Worm (Caenorhabditis elegans) whole organism, young adult: ENCODE results near the gene valv-1.

Experiments used
- B0019.2 ChIP-seq: fragments of 200-800 bp; sonication (Bioruptor generic); conservative IDR thresholded peaks from 2 replicates; pipeline ENCODE4 v1.3.6; 2022; ENCODE audit warnings: missing genetic modification reagents, missing genetic modification characterization, missing compliant biosample characterization
- C06A6.2 ChIP-seq: fragments of 200-800 bp; sonication (Bioruptor generic); conservative IDR thresholded peaks from 2 replicates; pipeline ENCODE4 v1.3.6; 2022; ENCODE audit warnings: missing genetic modification characterization, missing compliant biosample characterization
- F33H1.4 ChIP-seq: fragments of 200-800 bp; sonication (Bioruptor generic); IDR thresholded peaks from 2 replicates; pipeline ENCODE4 v1.3.6; 2022; ENCODE audit warnings: missing genetic modification reagents, missing genetic modification characterization, missing compliant biosample characterization
- F39B2.1 ChIP-seq: fragments of 200-800 bp; sonication (Bioruptor generic); IDR thresholded peaks from 2 replicates; pipeline ENCODE4 v1.3.6; 2022; ENCODE audit warnings: missing genetic modification reagents, missing genetic modification characterization, missing compliant biosample characterization
- F49E8.2 ChIP-seq: sonication (generic microtip); optimal IDR thresholded peaks from 3 replicates; lab custom pipeline; 2017; ENCODE audit warnings: missing genetic modification characterization, mild to moderate bottlenecking, missing compliant biosample characterization, antibody characterized with exemption, moderate library complexity; ENCODE audit not compliant: insufficient read depth
- F55B11.4 ChIP-seq: sonication (generic microtip); optimal IDR thresholded peaks from 2 replicates; lab custom pipeline; 2016; ENCODE audit warnings: missing compliant biosample characterization, missing genetic modification characterization, borderline replicate concordance; ENCODE audit not compliant: insufficient read depth
- Y53G8AR.9 ChIP-seq: fragments of 200-800 bp; sonication (Bioruptor generic); conservative IDR thresholded peaks from 2 replicates; pipeline ENCODE4 v1.3.6; 2022; ENCODE audit warnings: missing genetic modification reagents, missing genetic modification characterization, missing compliant biosample characterization
- Y56A3A.18 ChIP-seq: fragments of 200-800 bp; sonication (Bioruptor generic); IDR thresholded peaks from 2 replicates; pipeline ENCODE4 v1.3.6; 2022; ENCODE audit warnings: missing genetic modification reagents, missing genetic modification characterization, missing compliant biosample characterization
- Y67H2A.10 ChIP-seq: fragments of 200-800 bp; sonication (Bioruptor generic); conservative IDR thresholded peaks from 2 replicates; pipeline ENCODE4 v1.3.6; 2022; ENCODE audit warnings: missing genetic modification reagents, missing genetic modification characterization, missing compliant biosample characterization
- ZK185.1 ChIP-seq: sonication (generic microtip); optimal IDR thresholded peaks from 2 replicates; lab custom pipeline; 2016; ENCODE audit warnings: mild to moderate bottlenecking, missing genetic modification characterization, missing compliant biosample characterization; ENCODE audit not compliant: poor library complexity, severe bottlenecking
- aptf-3 ChIP-seq: fragments of 200-800 bp; sonication (Bioruptor generic); IDR thresholded peaks from 2 replicates; pipeline ENCODE4 v1.3.6; 2022; ENCODE audit warnings: missing genetic modification characterization, missing compliant biosample characterization
- attf-6 ChIP-seq: fragments of 200-800 bp; sonication (Bioruptor generic); IDR thresholded peaks from 2 replicates; pipeline ENCODE4 v1.3.6; 2022; ENCODE audit warnings: missing genetic modification reagents, missing genetic modification characterization, missing compliant biosample characterization
- ceh-100 ChIP-seq: fragments of 200-800 bp; sonication (Bioruptor generic); IDR thresholded peaks from 2 replicates; pipeline ENCODE4 v1.3.6; 2022; ENCODE audit warnings: missing genetic modification reagents, missing genetic modification characterization, missing compliant biosample characterization
- ceh-79 ChIP-seq: sonication (generic microtip); optimal IDR thresholded peaks from 2 replicates; lab custom pipeline; 2017; ENCODE audit warnings: mild to moderate bottlenecking, missing genetic modification characterization, missing compliant biosample characterization
- dox-1 ChIP-seq: fragments of 200-800 bp; sonication (Bioruptor generic); IDR thresholded peaks from 2 replicates; pipeline ENCODE4 v1.3.6; 2022; ENCODE audit warnings: missing genetic modification reagents, missing genetic modification characterization, missing compliant biosample characterization
- dpff-1 ChIP-seq: sonication (generic microtip); optimal IDR thresholded peaks from 2 replicates; lab custom pipeline; 2017; ENCODE audit warnings: mild to moderate bottlenecking, missing genetic modification characterization, missing compliant biosample characterization
- dpl-1 ChIP-seq: fragments of 150-350 bp; optimal IDR thresholded peaks from 2 replicates; lab custom pipeline; 2014; ENCODE audit warnings: missing biosample characterization, missing genetic modification reagents, missing genetic modification characterization
- egl-18 ChIP-seq: fragments of 200-800 bp; sonication (Bioruptor generic); IDR thresholded peaks from 2 replicates; pipeline ENCODE4 v1.3.6; 2022; ENCODE audit warnings: missing genetic modification reagents, missing genetic modification characterization, missing compliant biosample characterization
- lin-26 ChIP-seq: fragments of 200-800 bp; sonication (Bioruptor generic); IDR thresholded peaks from 2 replicates; pipeline ENCODE4 v1.3.6; 2022; ENCODE audit warnings: missing genetic modification reagents, missing genetic modification characterization, missing compliant biosample characterization
- madf-3 ChIP-seq: fragments of 200-800 bp; sonication (Bioruptor generic); IDR thresholded peaks from 2 replicates; pipeline ENCODE4 v1.3.6; 2022; ENCODE audit warnings: missing genetic modification reagents, missing genetic modification characterization, missing compliant biosample characterization
- mes-4 ChIP-seq: sonication (generic microtip); optimal IDR thresholded peaks from 2 replicates; lab custom pipeline; 2016; ENCODE audit warnings: missing genotype, missing genetic modification characterization, missing compliant biosample characterization
- mxl-1 ChIP-seq: sonication (generic microtip); optimal IDR thresholded peaks from 2 replicates; lab custom pipeline; 2016; ENCODE audit warnings: missing genetic modification characterization, missing compliant biosample characterization
- nfya-1 ChIP-seq: sonication (generic microtip); optimal IDR thresholded peaks from 2 replicates; lab custom pipeline; 2017; ENCODE audit warnings: antibody characterized with exemption, missing compliant biosample characterization, missing genetic modification characterization, borderline replicate concordance; ENCODE audit not compliant: insufficient read depth
- nhr-179 ChIP-seq: sonication (generic microtip); optimal IDR thresholded peaks from 2 replicates; lab custom pipeline; 2016; ENCODE audit warnings: mild to moderate bottlenecking, missing genetic modification characterization, missing compliant biosample characterization
- rcor-1 ChIP-seq: fragments of 200-800 bp; sonication (Bioruptor generic); IDR thresholded peaks from 2 replicates; pipeline ENCODE4 v1.3.6; 2022; ENCODE audit warnings: missing genetic modification reagents, missing genetic modification characterization, missing compliant biosample characterization
- snpc-1.1 ChIP-seq: sonication (generic microtip); optimal IDR thresholded peaks from 2 replicates; lab custom pipeline; 2017; ENCODE audit warnings: missing genetic modification characterization, mild to moderate bottlenecking, missing compliant biosample characterization, antibody characterized with exemption, moderate library complexity, missing genotype, missing genetic modification reagents; ENCODE audit not compliant: insufficient read depth
- snpc-4 ChIP-seq, 5 experiments: fragments of 150-350 bp in 1 of 5; sonication (generic microtip) in 4 of 5; optimal IDR thresholded peaks; 2 replicates each; lab custom pipeline; 2014 to 2018; ENCODE audit warnings: missing genetic modification characterization in 5 of 5, missing biosample characterization in 3 of 5, antibody characterized with exemption in 2 of 5, mild to moderate bottlenecking in 2 of 5, missing compliant biosample characterization in 2 of 5, missing genotype in 2 of 5, moderate library complexity in 2 of 5, missing genetic modification reagents in 1 of 5
- somi-1 ChIP-seq: fragments of 200-800 bp; sonication (Bioruptor generic); optimal IDR thresholded peaks from 2 replicates; lab custom pipeline; 2018; ENCODE audit warnings: mild to moderate bottlenecking, missing genetic modification characterization, missing compliant biosample characterization
- tlf-1 ChIP-seq: fragments of 200-800 bp; sonication (Bioruptor generic); optimal IDR thresholded peaks from 2 replicates; lab custom pipeline; 2018; ENCODE audit warnings: mild to moderate bottlenecking, missing genetic modification characterization, missing compliant biosample characterization
- unc-130 ChIP-seq: sonication (generic microtip); optimal IDR thresholded peaks from 2 replicates; lab custom pipeline; 2016; ENCODE audit warnings: missing genetic modification reagents, missing genetic modification characterization, missing compliant biosample characterization
- zfh-2 ChIP-seq: fragments of 200-800 bp; sonication (Bioruptor generic); conservative IDR thresholded peaks from 2 replicates; pipeline ENCODE4 v1.3.6; 2022; ENCODE audit warnings: missing genetic modification reagents, missing genetic modification characterization, missing compliant biosample characterization
- zim-3 ChIP-seq: sonication (generic microtip); optimal IDR thresholded peaks from 2 replicates; lab custom pipeline; 2017; ENCODE audit warnings: mild to moderate bottlenecking, missing genetic modification characterization, moderate library complexity, missing compliant biosample characterization

Gene valv-1

DNA sequence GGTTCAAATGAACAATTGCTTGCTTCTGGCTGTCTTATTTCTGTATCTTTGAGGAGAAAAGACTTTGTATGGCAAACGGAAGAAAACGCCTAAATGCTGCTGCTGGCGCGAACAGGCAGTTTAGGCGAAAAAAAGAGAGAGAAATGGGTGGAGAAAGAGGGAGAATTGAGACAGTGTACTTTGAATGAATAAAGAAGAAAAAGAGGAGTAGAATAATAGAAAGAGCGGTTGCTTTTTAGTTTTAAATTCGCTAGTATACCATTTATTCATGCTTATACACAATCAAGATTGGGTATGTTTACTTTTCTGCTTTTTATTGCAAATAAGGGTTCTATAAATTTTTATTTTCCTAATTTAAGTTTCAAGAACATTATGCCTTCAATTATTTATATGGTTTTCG is 5.8 kb downstream of the valv-1 start (continued):
- no peak for TF ChIP-seq zfh-2 (GFP tag; lab: Robert Waterston, UW)

DNA sequence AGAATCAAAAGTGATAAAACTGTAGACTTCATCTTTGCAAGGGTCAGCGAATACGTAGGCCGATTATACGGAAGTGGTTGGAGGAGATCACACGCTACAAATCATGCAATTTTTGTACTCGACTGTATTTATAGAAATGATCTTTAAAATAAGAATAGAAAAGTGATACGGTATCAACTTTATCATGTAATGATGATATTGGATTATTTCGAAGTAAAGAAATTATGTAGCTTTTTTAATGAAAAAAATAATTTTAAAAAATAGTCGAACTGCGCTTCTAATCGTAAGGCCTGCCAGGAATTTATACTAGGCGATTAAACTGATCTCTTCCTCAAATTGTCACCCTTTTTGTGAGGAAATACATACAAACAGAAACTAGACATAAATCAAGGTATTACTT is 11.3 kb downstream of the valv-1 start, which contains the start of gene B0496.11:
Gene B0496.11, minus strand, starts transcription at position 101 of the 400 bp plus-strand sequence.
- TF ChIP-seq nhr-179 (tag; lab: Kevin White, UChicago): no peak

DNA sequence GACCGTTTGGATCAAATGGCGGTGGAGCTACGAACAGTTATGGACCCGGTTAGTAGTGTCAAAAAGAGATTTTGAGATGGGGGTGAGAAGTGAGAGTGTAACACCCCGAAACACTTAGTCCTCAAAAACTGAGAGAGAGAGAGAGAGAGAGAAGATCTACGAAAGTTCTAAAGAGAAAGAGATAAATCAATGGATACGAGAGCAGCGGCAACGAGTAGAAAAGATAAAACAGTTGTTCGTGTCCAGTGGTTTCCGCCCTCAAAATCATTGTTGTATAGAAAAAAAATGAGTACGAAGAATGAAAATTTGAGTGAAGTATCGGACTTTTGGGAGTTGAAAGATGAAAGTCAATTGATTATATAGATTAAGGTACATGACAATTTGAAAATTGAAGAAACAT is 16.1 kb downstream of the valv-1 start:
- TF ChIP-seq attf-6 (GFP tag; lab: Robert Waterston, UW) (no peak), F49E8.2 (no peak)

DNA sequence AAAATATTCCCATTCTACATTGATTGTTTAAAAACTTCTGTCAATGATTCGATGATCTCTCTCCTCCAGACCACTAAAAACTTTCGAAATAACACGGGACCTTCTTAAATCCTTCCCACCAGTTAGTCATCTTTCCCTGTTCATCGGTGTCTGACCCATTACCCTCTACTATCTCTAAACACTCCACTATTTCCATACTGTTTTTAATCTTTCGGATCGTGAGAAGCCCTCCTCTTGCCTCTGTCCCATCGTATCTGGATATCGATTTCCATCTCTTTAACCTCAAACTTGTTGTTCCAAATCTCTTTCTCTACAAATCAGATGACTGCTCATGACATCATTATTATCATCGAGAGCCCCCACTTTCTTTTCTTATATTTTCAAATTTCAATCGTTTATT is 16.8 kb downstream of the valv-1 start:
- no peak for TF ChIP-seq snpc-4 (GFP tag; optimal IDR thresholded peaks at IDR 0.05; lab: Kevin White, UChicago)
- TF ChIP-seq snpc-4 (tag; optimal IDR thresholded peaks at IDR 0.05; lab: Kevin White, UChicago): no peak
- TF ChIP-seq aptf-3: no peak
- TF ChIP-seq ceh-79: no peak
- TF ChIP-seq unc-130 (GFP tag; lab: Kevin White, UChicago): no peak
- no peak for TF ChIP-seq F39B2.1 (GFP tag; lab: Robert Waterston, UW)
- no peak for TF ChIP-seq zim-3 (tag; lab: Kevin White, UChicago)
- no peak for TF ChIP-seq F55B11.4 (tag; lab: Kevin White, UChicago)
- TF ChIP-seq Y56A3A.18 (GFP tag; lab: Robert Waterston, UW): no peak
- no peak for TF ChIP-seq Y53G8AR.9 (GFP tag; lab: Robert Waterston, UW)
- TF ChIP-seq egl-18 (GFP tag; lab: Robert Waterston, UW): no peak
- no peak for TF ChIP-seq rcor-1 (GFP tag; lab: Robert Waterston, UW)

DNA sequence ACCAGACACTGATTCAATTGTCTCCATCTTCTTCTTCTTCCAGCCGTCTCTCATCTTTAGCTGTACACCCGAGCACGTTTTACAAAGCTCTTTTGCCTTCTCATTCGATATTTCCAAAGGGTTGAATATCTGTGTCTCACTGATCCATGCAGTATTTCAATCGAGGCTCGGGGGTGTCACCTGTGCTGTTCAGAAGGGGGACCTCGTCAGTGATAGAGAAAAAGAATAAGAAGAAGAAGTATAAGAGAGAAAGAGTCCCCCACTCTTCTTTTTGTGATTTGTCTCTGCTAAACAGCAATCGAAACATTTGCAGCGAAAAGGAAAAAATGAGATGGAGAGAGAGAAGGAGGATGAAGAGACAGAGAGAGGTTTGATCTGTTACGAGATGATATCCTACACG is 19.1 kb downstream of the valv-1 start:
- TF ChIP-seq dpff-1 (no peak), tlf-1 (GFP tag; lab: Kevin White, UChicago) (no peak), mxl-1 (tag; lab: Kevin White, UChicago) (no peak), rcor-1 (GFP tag; lab: Robert Waterston, UW) (no peak), somi-1 (GFP tag; lab: Kevin White, UChicago) (peak; percentile 9)

DNA sequence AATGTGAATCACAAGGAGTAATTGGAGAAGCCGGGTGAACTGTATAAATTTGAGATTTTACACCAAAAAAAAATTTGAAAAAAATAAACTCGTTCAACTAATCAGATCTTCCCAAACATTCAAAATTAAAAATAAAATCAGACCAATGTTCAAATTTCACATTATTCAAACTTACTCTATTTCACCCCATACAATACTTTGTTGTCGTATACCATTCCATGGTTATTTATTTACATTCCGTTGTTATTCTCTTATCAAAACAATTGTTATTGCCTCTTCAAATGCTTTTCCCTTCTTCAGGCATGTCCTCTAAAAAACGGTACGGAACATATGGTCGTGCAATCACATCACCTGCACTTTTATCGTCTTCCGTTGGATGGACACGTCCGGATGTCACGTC is 20.9 kb downstream of the valv-1 start, which contains the start of gene unc-82:
Gene unc-82, plus strand, starts transcription at position 301 of the 400 bp plus-strand sequence.
- TF ChIP-seq dox-1 (GFP tag; lab: Robert Waterston, UW) (no peak), madf-3 (no peak), Y67H2A.10 (GFP tag; lab: Robert Waterston, UW) (no peak), ceh-100 (GFP tag; lab: Robert Waterston, UW) (no peak), Y56A3A.18 (GFP tag; lab: Robert Waterston, UW) (no peak), mes-4 (tag; lab: Kevin White, UChicago) (no peak), lin-26 (GFP tag; lab: Robert Waterston, UW) (no peak), F33H1.4 (no peak), C06A6.2 (no peak), B0019.2 (GFP tag; lab: Robert Waterston, UW) (no peak), nfya-1 (no peak), dpl-1 (GFP tag; lab: Kevin White, UChicago) (no peak), ZK185.1 (tag; lab: Kevin White, UChicago) (no peak), snpc-1.1 (tag; lab: Kevin White, UChicago) (no peak)
